Fruit fly (Drosophila melanogaster): ENCODE results near the gene Membrin.

The Membrin gene

DNA sequence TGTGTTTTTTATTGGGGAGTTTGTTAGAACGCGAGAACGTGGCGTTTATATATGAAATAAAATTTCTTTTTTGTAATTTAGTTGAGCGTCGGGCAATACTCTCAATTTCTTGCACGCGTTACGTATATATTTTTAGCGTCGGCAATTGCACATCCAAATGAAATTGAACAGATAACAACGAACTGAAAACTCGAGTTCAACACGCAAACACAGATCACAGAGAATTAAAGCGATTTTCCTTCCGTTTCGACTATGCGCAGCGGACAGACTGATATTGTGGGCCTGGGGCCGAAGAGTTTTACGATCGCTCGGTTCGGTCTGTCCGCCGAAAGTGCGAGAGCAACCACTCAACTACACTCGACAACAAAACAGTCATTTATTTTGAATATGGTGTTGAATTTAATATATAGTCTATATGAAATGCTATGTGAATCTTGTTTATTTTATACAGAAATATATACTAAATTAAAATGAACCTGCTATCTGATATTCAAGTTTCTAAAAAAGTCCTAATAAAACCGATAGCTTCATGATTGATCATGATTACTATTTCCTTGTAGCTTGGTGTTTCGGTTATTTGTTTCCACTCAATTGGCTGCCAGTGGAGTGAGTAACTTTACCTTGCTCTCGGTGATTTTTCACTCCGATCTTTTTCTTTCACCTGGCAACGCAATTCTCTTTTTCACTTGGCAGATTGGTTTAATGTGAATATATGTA lies 11.0 kb upstream of the Membrin start, which contains the start of gene CG46456 (continued):
- TF ChIP-seq salm (tag; optimal IDR thresholded peaks at IDR 0.05), result peak; percentile 94
- TF ChIP-seq Myb (GFP tag; optimal IDR thresholded peaks at IDR 0.05), result no peak
- TF ChIP-seq Sry-δ (GFP tag; optimal IDR thresholded peaks at IDR 0.05), result no peak
- peak; percentile 57; the same call in 1 of the 3 replicates for TF ChIP-seq CG14860 (GFP tag; IDR thresholded peaks at IDR 0.05; ENCODE audit: partially characterized antibody)
- no peak for TF ChIP-seq Gsc (GFP tag; IDR thresholded peaks at IDR 0.05)
- peak; percentile 91 for TF ChIP-seq twi (tag; optimal IDR thresholded peaks at IDR 0.05)
- peak; percentile 92 for TF ChIP-seq CG34422 (GFP tag; IDR thresholded peaks at IDR 0.05)
- peak; percentile 43 for TF ChIP-seq CG7786 (GFP tag; optimal IDR thresholded peaks at IDR 0.05)

DNA sequence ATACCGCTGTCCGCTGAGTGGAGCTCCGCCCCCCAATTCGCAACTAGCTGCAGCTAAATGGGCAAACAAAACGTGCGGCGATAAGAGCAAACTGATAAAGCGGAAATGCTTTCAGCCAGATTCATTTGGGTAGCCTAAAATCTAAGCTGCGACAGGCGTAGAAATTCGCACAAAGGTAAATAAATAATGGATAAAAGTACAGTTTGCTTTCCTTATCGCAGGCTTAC lies 10.5 kb upstream of the Membrin start, which contains the start of gene lama:
Gene lama (minus strand): TSS at position 101 of the 227 bp plus-strand sequence.
- no peak for TF ChIP-seq Poxn (GFP tag; IDR thresholded peaks at IDR 0.05)
- no peak for TF ChIP-seq unpg (GFP tag; optimal IDR thresholded peaks at IDR 0.05)
- TF ChIP-seq CG12299 (tag; optimal IDR thresholded peaks at IDR 0.05), result no peak
- TF ChIP-seq CG2712 (tag; optimal IDR thresholded peaks at IDR 0.05), result no peak
- no peak for TF ChIP-seq CG34224 (GFP tag; IDR thresholded peaks at IDR 0.05; ENCODE audit: partially characterized antibody)
- no peak for TF ChIP-seq tna (GFP tag; IDR thresholded peaks at IDR 0.05; ENCODE audit: partially characterized antibody)
- TF ChIP-seq dati (GFP tag; IDR thresholded peaks at IDR 0.05), result no peak

DNA sequence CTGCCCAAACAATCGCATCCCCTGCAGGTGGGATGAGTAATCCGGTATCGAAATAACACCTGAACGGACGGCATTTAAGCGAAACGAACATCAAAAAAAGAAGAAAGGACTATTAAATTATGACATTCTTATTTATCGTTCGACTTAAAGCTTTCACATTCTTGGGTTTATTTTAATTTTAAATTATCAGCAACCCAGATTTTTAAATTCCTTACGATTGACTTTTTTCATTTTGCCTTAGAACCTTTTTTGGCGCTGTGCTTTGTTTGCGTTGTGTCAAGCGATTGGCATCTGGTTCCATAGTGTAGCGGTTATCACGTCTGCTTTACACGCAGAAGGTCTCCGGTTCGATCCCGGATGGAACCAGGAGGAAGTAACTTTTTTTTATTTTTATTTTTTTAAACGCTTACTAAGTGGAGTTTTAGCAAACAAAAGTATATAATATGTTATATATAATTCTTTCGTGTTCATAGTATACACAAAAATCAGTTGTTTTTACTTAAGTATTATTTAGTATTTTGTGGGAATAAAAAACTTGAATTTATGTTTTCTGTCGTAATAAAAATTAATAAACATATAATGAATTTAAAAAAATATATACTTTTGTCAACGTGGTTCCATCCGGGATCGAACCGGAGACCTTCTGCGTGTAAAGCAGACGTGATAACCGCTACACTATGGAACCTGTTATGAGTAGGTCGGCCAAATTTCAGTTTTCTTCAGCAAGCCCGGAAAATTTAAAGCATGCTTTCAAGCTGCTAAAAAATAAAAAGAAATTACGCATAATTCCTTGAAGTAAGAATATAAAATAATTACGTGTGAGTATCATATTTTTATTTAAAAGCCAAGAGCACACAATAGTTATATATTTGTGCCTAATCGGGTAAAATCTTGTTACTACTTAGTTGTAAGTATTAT lies 9.9 kb upstream of the Membrin start:
- TF ChIP-seq Xrp1 (GFP tag; IDR thresholded peaks at IDR 0.05), result 0 out of 2 replicates have a peak, but pooled peaks have one; percentile 13
- TF ChIP-seq sna (GFP tag; IDR thresholded peaks at IDR 0.05; ENCODE audit: partially characterized antibody), result peak; percentile 59; the same call in 1 of the 2 replicates
- no peak for TF ChIP-seq Dref (GFP tag; IDR thresholded peaks at IDR 0.05)
- no peak for TF ChIP-seq gfzf (GFP tag; optimal IDR thresholded peaks at IDR 0.05)
- no peak for TF ChIP-seq CG2678 (tag; optimal IDR thresholded peaks at IDR 0.05)
- no peak for TF ChIP-seq CG7786 (GFP tag; optimal IDR thresholded peaks at IDR 0.05)
- peak; percentile 99 for TF ChIP-seq Bdp1 (GFP tag; optimal IDR thresholded peaks at IDR 0.05)
- peak; percentile 72 for TF ChIP-seq CG42726 (GFP tag; IDR thresholded peaks at IDR 0.05; ENCODE audit: partially characterized antibody)
- TF ChIP-seq Pdp1 (GFP tag; optimal IDR thresholded peaks at IDR 0.05), result peak in 1 of 2 experiments; percentile 70
- TF ChIP-seq CG10654 (GFP tag; optimal IDR thresholded peaks at IDR 0.05), result no peak
- TF ChIP-seq CG6254 (GFP tag; optimal IDR thresholded peaks at IDR 0.05), result peak; percentile 6
- peak; percentile 80 for TF ChIP-seq sens (GFP tag)
- no peak for TF ChIP-seq salm (tag; optimal IDR thresholded peaks at IDR 0.05)
- TF ChIP-seq kni (GFP tag; optimal IDR thresholded peaks at IDR 0.05), result no peak
- TF ChIP-seq Scr (GFP tag; IDR thresholded peaks at IDR 0.05; ENCODE audit: partially characterized antibody), result peak; percentile 67
- no peak for TF ChIP-seq CG13123 (GFP tag; optimal IDR thresholded peaks at IDR 0.05)
- peak; percentile 31 for TF ChIP-seq Med (GFP tag)
- no peak for TF ChIP-seq CG10979 (tag; optimal IDR thresholded peaks at IDR 0.05)
- peak; percentile 60; the same call in 2 of the 3 replicates for TF ChIP-seq CG7963 (GFP tag; IDR thresholded peaks at IDR 0.05; ENCODE audit: partially characterized antibody)
- TF ChIP-seq vvl (GFP tag; IDR thresholded peaks at IDR 0.05), result peak; percentile 7; the same call in 1 of the 2 replicates
- TF ChIP-seq sqz (GFP tag; optimal IDR thresholded peaks at IDR 0.05), result peak; percentile 1
- TF ChIP-seq CG6791 (GFP tag; IDR thresholded peaks at IDR 0.05; ENCODE audit: partially characterized antibody), result peak; percentile 85
- TF ChIP-seq nom (GFP tag; optimal IDR thresholded peaks at IDR 0.05), result peak; percentile 27
- peak; percentile 52 for TF ChIP-seq ato (GFP tag; IDR thresholded peaks at IDR 0.05; ENCODE audit: partially characterized antibody)
- TF ChIP-seq CG18011 (GFP tag; optimal IDR thresholded peaks at IDR 0.05), result no peak
- peak; percentile 13 for TF ChIP-seq CG10267 (tag; optimal IDR thresholded peaks at IDR 0.05)
- TF ChIP-seq CG4328 (GFP tag; optimal IDR thresholded peaks at IDR 0.05), result no peak
- TF ChIP-seq amos (GFP tag; IDR thresholded peaks at IDR 0.05; ENCODE audit: partially characterized antibody), result peak; percentile 72
- no peak for TF ChIP-seq Atf-2 (GFP tag; optimal IDR thresholded peaks at IDR 0.05)
- TF ChIP-seq vnd (GFP tag; IDR thresholded peaks at IDR 0.05; ENCODE audit: partially characterized antibody), result peak; percentile 62; the same call in 2 of the 3 replicates

Measured in whole organism, embryonic.